Worm (Caenorhabditis elegans): ENCODE data around the gene fozi-1.

The fozi-1 gene

ce11 chrIII:9315180-9315579 is 33.6 kb downstream of the fozi-1 start:
- TF ChIP-seq hlh-1 (tag; optimal IDR thresholded peaks at IDR 0.05) (no peak), ztf-11 (tag; optimal IDR thresholded peaks at IDR 0.05) (no peak), mab-5 (tag; optimal IDR thresholded peaks at IDR 0.05) (no peak), nhr-12 (tag; optimal IDR thresholded peaks at IDR 0.05) (no peak), lin-13 (tag; optimal IDR thresholded peaks at IDR 0.05) (no peak), nhr-237 (tag; optimal IDR thresholded peaks at IDR 0.05) (no peak), lsy-2 (tag; optimal IDR thresholded peaks at IDR 0.05) (no peak), ceh-43 (GFP tag; optimal IDR thresholded peaks at IDR 0.05) (no peak), drap-1 (GFP tag; optimal IDR thresholded peaks at IDR 0.05) (no peak), nhr-76 (tag; optimal IDR thresholded peaks at IDR 0.05) (no peak), nhr-2 (tag; optimal IDR thresholded peaks at IDR 0.05) (no peak), M03D4.4 (tag; optimal IDR thresholded peaks at IDR 0.05) (no peak), ceh-83 (GFP tag; optimal IDR thresholded peaks at IDR 0.05) (no peak), cnd-1 (tag; optimal IDR thresholded peaks at IDR 0.05) (no peak), nhr-28 (tag; optimal IDR thresholded peaks at IDR 0.05) (no peak), mep-1 (tag; optimal IDR thresholded peaks at IDR 0.05) (no peak)

- no peak for TF ChIP-seq nhr-76 (tag; optimal IDR thresholded peaks at IDR 0.05)
- TF ChIP-seq pha-4 (tag; optimal IDR thresholded peaks at IDR 0.05): no peak
- no peak for TF ChIP-seq ceh-39 (tag; optimal IDR thresholded peaks at IDR 0.05)
- TF ChIP-seq ces-1 (GFP tag; optimal IDR thresholded peaks at IDR 0.05): no peak
- no peak for TF ChIP-seq unc-120 (tag; optimal IDR thresholded peaks at IDR 0.05; ENCODE audit: poor library complexity, severe bottlenecking)
- no peak for TF ChIP-seq ham-2 (GFP tag; optimal IDR thresholded peaks at IDR 0.05)
- no peak for TF ChIP-seq unc-62 (GFP tag; optimal IDR thresholded peaks at IDR 0.05)
- TF ChIP-seq sem-2 (GFP tag; optimal IDR thresholded peaks at IDR 0.05): no peak
- TF ChIP-seq sptf-1 (tag; optimal IDR thresholded peaks at IDR 0.05): no peak
- TF ChIP-seq ceh-83 (GFP tag; optimal IDR thresholded peaks at IDR 0.05): no peak
- TF ChIP-seq drap-1 (GFP tag; optimal IDR thresholded peaks at IDR 0.05): no peak
- no peak for TF ChIP-seq lsy-2 (tag; optimal IDR thresholded peaks at IDR 0.05)
- no peak for TF ChIP-seq tbx-8 (GFP tag; optimal IDR thresholded peaks at IDR 0.05)
- no peak for TF ChIP-seq mab-5 (tag; optimal IDR thresholded peaks at IDR 0.05)
- TF ChIP-seq nhr-28 (tag; optimal IDR thresholded peaks at IDR 0.05): no peak
- no peak for TF ChIP-seq flh-1 (GFP tag; optimal IDR thresholded peaks at IDR 0.05)
- no peak for TF ChIP-seq hlh-1 (tag; optimal IDR thresholded peaks at IDR 0.05)
- no peak for TF ChIP-seq nhr-12 (tag; optimal IDR thresholded peaks at IDR 0.05)
- no peak for TF ChIP-seq ztf-11 (tag; optimal IDR thresholded peaks at IDR 0.05)
- no peak for TF ChIP-seq nhr-237 (tag; optimal IDR thresholded peaks at IDR 0.05)
Observed at ce11 chrIII:9317601-9318000, 36.0 kb downstream of the fozi-1 start.

- TF ChIP-seq lsy-2 (tag; optimal IDR thresholded peaks at IDR 0.05): no peak
- no peak for TF ChIP-seq sem-2 (GFP tag; optimal IDR thresholded peaks at IDR 0.05)
- no peak for TF ChIP-seq ces-1 (GFP tag; optimal IDR thresholded peaks at IDR 0.05)
- TF ChIP-seq ceh-39 (tag; optimal IDR thresholded peaks at IDR 0.05): no peak
- TF ChIP-seq bed-3 (GFP tag; optimal IDR thresholded peaks at IDR 0.05): no peak
- TF ChIP-seq nhr-2 (tag; optimal IDR thresholded peaks at IDR 0.05): no peak
- no peak for TF ChIP-seq drap-1 (GFP tag; optimal IDR thresholded peaks at IDR 0.05)
- TF ChIP-seq sptf-1 (tag; optimal IDR thresholded peaks at IDR 0.05): no peak
- TF ChIP-seq mab-5 (tag; optimal IDR thresholded peaks at IDR 0.05): no peak
- no peak for TF ChIP-seq cnd-1 (tag; optimal IDR thresholded peaks at IDR 0.05)
- TF ChIP-seq mep-1 (tag; optimal IDR thresholded peaks at IDR 0.05): no peak
- TF ChIP-seq nhr-28 (tag; optimal IDR thresholded peaks at IDR 0.05): no peak
- TF ChIP-seq unc-120 (tag; optimal IDR thresholded peaks at IDR 0.05; ENCODE audit: poor library complexity, severe bottlenecking): no peak
- no peak for TF ChIP-seq ceh-43 (GFP tag; optimal IDR thresholded peaks at IDR 0.05)
- no peak for TF ChIP-seq mls-2 (tag; optimal IDR thresholded peaks at IDR 0.05)
- TF ChIP-seq nhr-76 (tag; optimal IDR thresholded peaks at IDR 0.05): no peak
- no peak for TF ChIP-seq nhr-12 (tag; optimal IDR thresholded peaks at IDR 0.05)
Observed at ce11 chrIII:9319641-9320040, 38.1 kb downstream of the fozi-1 start, which contains the start of gene C40H1.9. C40H1.9 (plus strand) TSS chrIII:9319941.

- TF ChIP-seq mep-1 (tag; optimal IDR thresholded peaks at IDR 0.05): no peak
- no peak for TF ChIP-seq ceh-39 (tag; optimal IDR thresholded peaks at IDR 0.05)
Observed at ce11 chrIII:9322010-9322409, 40.4 kb downstream of the fozi-1 start, which contains the start of gene cpb-1. cpb-1 (plus strand) TSS chrIII:9322310.

- TF ChIP-seq drap-1 (GFP tag; optimal IDR thresholded peaks at IDR 0.05) (no peak), hlh-1 (tag; optimal IDR thresholded peaks at IDR 0.05) (no peak), tbx-8 (GFP tag; optimal IDR thresholded peaks at IDR 0.05) (no peak), flh-1 (GFP tag; optimal IDR thresholded peaks at IDR 0.05) (no peak), unc-39 (tag; optimal IDR thresholded peaks at IDR 0.05) (no peak), cnd-1 (tag; optimal IDR thresholded peaks at IDR 0.05) (no peak), sem-2 (GFP tag; optimal IDR thresholded peaks at IDR 0.05) (no peak), nhr-12 (tag; optimal IDR thresholded peaks at IDR 0.05) (no peak), unc-120 (tag; optimal IDR thresholded peaks at IDR 0.05; ENCODE audit: poor library complexity, severe bottlenecking) (no peak), lin-13 (tag; optimal IDR thresholded peaks at IDR 0.05) (no peak), M03D4.4 (tag; optimal IDR thresholded peaks at IDR 0.05) (no peak), nhr-2 (tag; optimal IDR thresholded peaks at IDR 0.05) (no peak), sptf-1 (tag; optimal IDR thresholded peaks at IDR 0.05) (no peak)
Observed at ce11 chrIII:9324724-9325123, 43.1 kb downstream of the fozi-1 start, which contains the start of gene C40H1.7. C40H1.7 (plus strand) TSS chrIII:9325024.
